Fruit fly (Drosophila melanogaster): ENCODE results near the gene zuc.

DNA sequence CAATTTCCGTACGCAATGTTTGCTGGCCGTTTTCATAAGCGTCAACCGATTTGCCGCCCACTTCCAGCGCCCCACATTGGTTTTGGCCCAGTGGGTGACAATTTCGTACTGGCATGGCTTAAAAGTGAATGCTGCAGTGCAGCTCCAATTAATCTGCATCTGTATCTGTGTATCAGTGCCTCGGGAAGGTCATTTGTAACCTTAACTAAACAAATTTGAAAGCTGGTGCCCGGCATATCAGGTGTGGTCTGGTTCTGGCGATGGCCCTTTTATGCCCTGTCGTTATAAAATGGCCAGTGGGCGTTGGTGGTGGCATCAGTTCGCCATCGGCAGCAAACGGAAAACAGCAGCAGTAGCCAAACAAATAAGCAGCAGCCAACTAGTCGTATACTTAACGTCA, 45.9 kb downstream of the zuc start, which contains the start of gene Crys:
- TF ChIP-seq EcR (GFP tag; optimal IDR thresholded peaks at IDR 0.05) = no peak
- TF ChIP-seq psq (optimal IDR thresholded peaks at IDR 0.05) = no peak
- TF ChIP-seq CG8478 (optimal IDR thresholded peaks at IDR 0.05) = no peak
- TF ChIP-seq Dll (optimal IDR thresholded peaks at IDR 0.05) = no peak
